Fruit fly (Drosophila melanogaster): ENCODE measurements around the gene CAH6.

The CAH6 gene

DNA sequence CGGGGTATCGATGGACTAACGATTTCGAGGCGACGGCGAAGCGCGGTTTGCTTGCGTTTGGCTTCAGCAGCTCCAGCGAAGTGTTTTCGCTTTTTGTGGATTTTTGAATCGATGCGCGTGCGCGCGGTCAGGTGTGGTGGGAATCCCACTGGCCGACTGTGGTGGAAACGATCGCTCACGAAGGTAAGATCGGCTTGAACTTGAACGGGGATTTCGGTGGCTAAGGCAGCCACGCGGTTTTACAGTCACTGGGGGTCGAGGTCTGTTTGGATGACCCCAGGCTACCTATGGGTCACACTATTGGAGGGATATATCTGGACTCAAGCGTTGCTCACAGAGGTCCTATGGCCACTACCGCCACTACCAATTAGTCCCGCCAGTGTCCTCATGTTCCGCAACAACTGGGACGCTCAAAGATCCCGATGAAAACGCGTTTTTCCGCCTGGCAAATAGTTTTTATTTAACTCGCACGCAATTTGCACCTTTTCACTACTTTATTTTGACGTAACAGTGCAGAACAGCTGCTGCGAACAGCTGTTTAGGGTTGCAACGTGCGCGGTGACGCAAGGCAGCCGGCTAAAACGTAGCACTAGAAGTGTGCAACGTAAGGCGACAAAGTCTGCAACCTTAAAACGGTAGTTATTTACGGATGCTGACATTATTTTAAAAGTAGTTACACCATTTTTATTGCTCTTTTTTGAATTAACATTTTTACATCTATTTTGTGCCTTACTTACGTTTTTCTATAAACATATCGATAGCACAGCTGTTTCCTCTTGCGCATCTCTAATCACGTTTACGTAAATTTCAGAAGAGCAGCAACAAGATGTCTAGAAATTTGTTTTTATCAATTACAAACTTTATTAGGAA, 5.1 kb upstream of the CAH6 start, which contains the start of the genes qless and mRpL32 (continued):
- TF ChIP-seq Gug (GFP tag; IDR thresholded peaks at IDR 0.05), result peak; percentile 45; the same call in 1 of the 2 replicates
- no peak for TF ChIP-seq svp (GFP tag)
- TF ChIP-seq CG8632 (GFP tag; optimal IDR thresholded peaks at IDR 0.05), result no peak
- TF ChIP-seq CG6163 (GFP tag; IDR thresholded peaks at IDR 0.05), result peak; percentile 43; the same call in 2 of the 3 replicates
- peak; percentile 12; the same call in 1 of the 2 replicates for TF ChIP-seq CG15336 (GFP tag; IDR thresholded peaks at IDR 0.05)
- peak; percentile 65 for TF ChIP-seq lz (GFP tag; optimal IDR thresholded peaks at IDR 0.05)
- no peak for TF ChIP-seq net (GFP tag; optimal IDR thresholded peaks at IDR 0.05)
- peak; percentile 54 for TF ChIP-seq Hr39 (GFP tag; optimal IDR thresholded peaks at IDR 0.05)
- no peak for TF ChIP-seq CG6854 (GFP tag; optimal IDR thresholded peaks at IDR 0.05)
- TF ChIP-seq fd59A (GFP tag; optimal IDR thresholded peaks at IDR 0.05), result no peak
- no peak for TF ChIP-seq CG10669 (GFP tag; optimal IDR thresholded peaks at IDR 0.05)
- peak; percentile 26 for TF ChIP-seq Hr4 (GFP tag; optimal IDR thresholded peaks at IDR 0.05)
- TF ChIP-seq CG34406 (GFP tag; optimal IDR thresholded peaks at IDR 0.05), result no peak

DNA sequence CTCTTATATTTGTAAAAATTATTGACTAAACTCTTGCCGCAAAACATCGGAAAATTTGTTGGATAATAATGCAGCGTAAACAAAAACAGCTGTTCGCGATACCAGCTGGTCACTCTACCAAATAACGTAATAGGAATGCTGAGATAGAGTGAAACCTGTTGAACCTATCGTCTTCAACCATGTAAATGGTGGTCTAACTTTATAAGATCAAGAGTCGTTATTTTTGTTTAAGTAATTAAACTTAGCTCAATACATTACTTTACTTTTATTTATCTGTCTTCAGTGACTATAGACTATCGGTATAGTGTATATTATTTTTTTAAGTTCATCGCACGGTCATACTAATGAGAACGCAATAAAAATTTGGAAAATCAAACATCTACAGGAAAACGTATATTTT, 2.6 kb upstream of the CAH6 start, which contains the start of the genes CG1750 and spn-F:
Gene CG1750, minus strand, starts transcription at position 93 of the 400 bp plus-strand sequence.
Gene spn-F, plus strand, starts transcription at position 320 of the 400 bp plus-strand sequence.
- TF ChIP-seq lz (GFP tag; optimal IDR thresholded peaks at IDR 0.05) (no peak), topi (GFP tag; optimal IDR thresholded peaks at IDR 0.05) (no peak), Gug (GFP tag; IDR thresholded peaks at IDR 0.05) (no peak), vri (GFP tag; optimal IDR thresholded peaks at IDR 0.05) (peak; percentile 85), fkh (GFP tag; optimal IDR thresholded peaks at IDR 0.05) (peak; percentile 84)

DNA sequence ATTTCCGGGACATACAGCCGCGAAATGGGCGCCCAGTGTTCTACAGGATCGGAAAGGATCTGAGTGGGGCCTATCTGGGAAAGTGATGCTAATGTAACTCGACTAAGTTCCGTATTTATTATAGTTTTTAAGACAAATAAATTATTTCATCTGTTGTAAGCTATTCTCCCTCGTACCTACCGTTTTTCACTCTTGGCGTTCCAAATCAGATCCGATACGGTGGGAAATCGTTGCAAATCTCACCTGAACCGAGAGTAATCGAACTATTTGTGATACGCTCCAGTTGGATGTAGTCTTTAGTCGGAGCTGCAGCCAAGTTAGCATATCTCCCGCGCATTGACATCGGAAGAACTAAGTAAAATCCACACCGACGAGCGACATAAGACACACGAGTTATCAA, 2.5 kb downstream of the CAH6 start, which contains the start of gene CAH16:
Gene CAH16, plus strand, starts transcription at position 301 of the 400 bp plus-strand sequence.
- no peak for TF ChIP-seq Met (GFP tag; optimal IDR thresholded peaks at IDR 0.05)
- TF ChIP-seq Lpt (GFP tag; optimal IDR thresholded peaks at IDR 0.05), result no peak
- no peak for TF ChIP-seq CG8632 (GFP tag; optimal IDR thresholded peaks at IDR 0.05)
- TF ChIP-seq CG6854 (GFP tag; optimal IDR thresholded peaks at IDR 0.05), result no peak
- TF ChIP-seq Gug (GFP tag; IDR thresholded peaks at IDR 0.05), result no peak
- no peak for TF ChIP-seq lz (GFP tag; optimal IDR thresholded peaks at IDR 0.05)
- TF ChIP-seq net (GFP tag; optimal IDR thresholded peaks at IDR 0.05), result no peak
- TF ChIP-seq ss (GFP tag; optimal IDR thresholded peaks at IDR 0.05), result no peak

DNA sequence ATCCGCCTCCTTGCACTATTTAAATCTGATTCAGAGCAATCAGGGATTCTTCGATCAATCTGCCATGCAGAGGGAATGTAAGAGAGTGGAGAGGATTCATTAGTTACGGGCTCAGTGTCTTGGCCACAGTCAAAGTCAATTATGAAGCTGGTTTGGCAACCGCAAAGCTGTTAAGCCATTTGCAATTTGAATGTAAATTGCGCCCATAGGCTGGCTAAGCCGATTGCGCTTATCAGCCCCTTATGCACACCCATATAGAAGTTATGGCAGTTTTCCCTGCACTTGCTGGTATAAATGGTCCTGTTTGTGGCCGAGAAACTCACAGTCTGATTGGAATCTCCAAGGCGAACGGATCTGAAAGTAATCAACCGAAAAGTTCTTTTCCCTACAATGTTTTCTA, 4.9 kb downstream of the CAH6 start, which contains the start of gene CAH5:
Gene CAH5, plus strand, starts transcription at position 301 of the 400 bp plus-strand sequence.
- no peak for TF ChIP-seq vri (GFP tag; optimal IDR thresholded peaks at IDR 0.05)
- TF ChIP-seq CG9139 (GFP tag; optimal IDR thresholded peaks at IDR 0.05), result no peak
- no peak for TF ChIP-seq CG32006 (GFP tag; optimal IDR thresholded peaks at IDR 0.05)
- no peak for TF ChIP-seq CG8119 (GFP tag; IDR thresholded peaks at IDR 0.05)
- TF ChIP-seq CG11294 (GFP tag; IDR thresholded peaks at IDR 0.05), result no peak
- TF ChIP-seq salr (GFP tag; optimal IDR thresholded peaks at IDR 0.05), result no peak
- TF ChIP-seq Eip75B (GFP tag; optimal IDR thresholded peaks at IDR 0.05), result no peak
- no peak for TF ChIP-seq CG3919 (GFP tag; optimal IDR thresholded peaks at IDR 0.05)
- TF ChIP-seq achi (GFP tag; optimal IDR thresholded peaks at IDR 0.05), result no peak
- TF ChIP-seq CG7368 (GFP tag; optimal IDR thresholded peaks at IDR 0.05), result no peak
- no peak for TF ChIP-seq OdsH (GFP tag; optimal IDR thresholded peaks at IDR 0.05)
- no peak for TF ChIP-seq dsx (GFP tag; optimal IDR thresholded peaks at IDR 0.05; ENCODE audit: poor library complexity, severe bottlenecking)
- no peak for TF ChIP-seq net (GFP tag; optimal IDR thresholded peaks at IDR 0.05)
- no peak for TF ChIP-seq dac (GFP tag; optimal IDR thresholded peaks at IDR 0.05)
- no peak for TF ChIP-seq Ets21C (GFP tag; optimal IDR thresholded peaks at IDR 0.05)
- no peak for TF ChIP-seq CG11762 (GFP tag; optimal IDR thresholded peaks at IDR 0.05; ENCODE audit: insufficient read depth)
- no peak for TF ChIP-seq lz (GFP tag; optimal IDR thresholded peaks at IDR 0.05)
